Worm (Caenorhabditis elegans) whole organism, mixed stage, embryonic: ENCODE data around the gene vps-53.
A peak's percentile ranks its signal among the peaks of the same experiment; 100 is the strongest.

ENCODE experiments used
- M03D4.4 ChIP-seq: sonication (generic microtip); optimal IDR thresholded peaks from 2 replicates; lab custom pipeline; 2017; ENCODE audit warnings: mild to moderate bottlenecking, missing genetic modification characterization, missing compliant biosample characterization
- bed-3 ChIP-seq: fragments of 200-800 bp; sonication (Bioruptor generic); optimal IDR thresholded peaks from 3 replicates; lab custom pipeline; 2018; ENCODE audit warnings: mild to moderate bottlenecking, missing genetic modification characterization, moderate library complexity, missing compliant biosample characterization
- ceh-39 ChIP-seq: fragments of 150-350 bp; optimal IDR thresholded peaks from 2 replicates; lab custom pipeline; 2014; ENCODE audit warnings: missing biosample characterization, missing genetic modification characterization
- ceh-43 ChIP-seq: fragments of 200-800 bp; sonication (Bioruptor generic); optimal IDR thresholded peaks from 2 replicates; lab custom pipeline; 2018; ENCODE audit warnings: mild to moderate bottlenecking, missing genetic modification characterization, moderate library complexity, missing compliant biosample characterization
- ceh-83 ChIP-seq: fragments of 200-800 bp; sonication (Bioruptor generic); optimal IDR thresholded peaks from 2 replicates; lab custom pipeline; 2018; ENCODE audit warnings: mild to moderate bottlenecking, missing genetic modification characterization, missing compliant biosample characterization
- ces-1 ChIP-seq: fragments of 150-350 bp; optimal IDR thresholded peaks from 2 replicates; lab custom pipeline; 2014; ENCODE audit warnings: missing biosample characterization, missing genetic modification reagents, missing genetic modification characterization
- cnd-1 ChIP-seq: fragments of 200-800 bp; sonication (Bioruptor generic); optimal IDR thresholded peaks from 2 replicates; lab custom pipeline; 2018; ENCODE audit warnings: mild to moderate bottlenecking, missing genetic modification characterization, missing compliant biosample characterization
- drap-1 ChIP-seq: fragments of 200-800 bp; sonication (Bioruptor generic); optimal IDR thresholded peaks from 3 replicates; lab custom pipeline; 2018; ENCODE audit warnings: mild to moderate bottlenecking, missing genetic modification characterization, missing compliant biosample characterization
- elt-1 ChIP-seq: sonication (generic microtip); optimal IDR thresholded peaks from 2 replicates; lab custom pipeline; 2017; ENCODE audit warnings: missing genetic modification characterization, mild to moderate bottlenecking, missing compliant biosample characterization, antibody characterized with exemption, moderate library complexity, borderline replicate concordance; ENCODE audit not compliant: insufficient read depth
- elt-3 ChIP-seq: fragments of 150-350 bp; optimal IDR thresholded peaks from 2 replicates; lab custom pipeline; 2014; ENCODE audit warnings: missing biosample characterization, missing genetic modification characterization
- flh-1 ChIP-seq: fragments of 200-800 bp; sonication (Bioruptor generic); optimal IDR thresholded peaks from 2 replicates; lab custom pipeline; 2018; ENCODE audit warnings: mild to moderate bottlenecking, missing genetic modification characterization, moderate library complexity, missing compliant biosample characterization
- ham-2 ChIP-seq: fragments of 200-800 bp; sonication (Bioruptor generic); optimal IDR thresholded peaks from 2 replicates; lab custom pipeline; 2018; ENCODE audit warnings: mild to moderate bottlenecking, missing genetic modification characterization, missing compliant biosample characterization
- hlh-1 ChIP-seq: fragments of 150-350 bp; optimal IDR thresholded peaks from 2 replicates; lab custom pipeline; 2014; ENCODE audit warnings: missing biosample characterization, missing genetic modification reagents, missing genetic modification characterization
- lin-13 ChIP-seq: fragments of 150-350 bp; optimal IDR thresholded peaks from 2 replicates; lab custom pipeline; 2014; ENCODE audit warnings: missing biosample characterization, missing genetic modification characterization
- lin-32 ChIP-seq: fragments of 200-800 bp; sonication (Bioruptor generic); optimal IDR thresholded peaks from 2 replicates; lab custom pipeline; 2018; ENCODE audit warnings: mild to moderate bottlenecking, missing genetic modification characterization, missing compliant biosample characterization
- lsy-2 ChIP-seq: fragments of 150-350 bp; optimal IDR thresholded peaks from 2 replicates; lab custom pipeline; 2014; ENCODE audit warnings: missing biosample characterization, missing genetic modification characterization
- mab-5 ChIP-seq: fragments of 150-350 bp; optimal IDR thresholded peaks from 2 replicates; lab custom pipeline; 2014; ENCODE audit warnings: missing biosample characterization, missing genetic modification characterization
- mep-1 ChIP-seq: fragments of 150-350 bp; optimal IDR thresholded peaks from 2 replicates; lab custom pipeline; 2017; ENCODE audit warnings: missing biosample characterization, missing genetic modification reagents, missing genetic modification characterization, inconsistent platforms
- mls-2 ChIP-seq: sonication (generic microtip); optimal IDR thresholded peaks from 2 replicates; lab custom pipeline; 2016; ENCODE audit warnings: mild to moderate bottlenecking, missing genetic modification characterization, moderate library complexity, missing compliant biosample characterization
- nhr-12 ChIP-seq: fragments of 150-350 bp; optimal IDR thresholded peaks from 2 replicates; lab custom pipeline; 2014; ENCODE audit warnings: missing biosample characterization, missing genetic modification characterization
- nhr-2 ChIP-seq: fragments of 150-350 bp; optimal IDR thresholded peaks from 2 replicates; lab custom pipeline; 2014; ENCODE audit warnings: missing biosample characterization, missing genetic modification characterization
- nhr-237 ChIP-seq: fragments of 150-350 bp; optimal IDR thresholded peaks from 2 replicates; lab custom pipeline; 2014; ENCODE audit warnings: missing biosample characterization, missing genetic modification characterization
- nhr-76 ChIP-seq: sonication (generic microtip); optimal IDR thresholded peaks from 2 replicates; lab custom pipeline; 2017; ENCODE audit warnings: missing biosample characterization, missing genetic modification characterization
- pha-4 ChIP-seq: fragments of 150-350 bp; optimal IDR thresholded peaks from 2 replicates; lab custom pipeline; 2018; ENCODE audit warnings: missing biosample characterization, missing genetic modification reagents, missing genetic modification characterization
- sem-2 ChIP-seq: fragments of 200-800 bp; sonication (Bioruptor generic); optimal IDR thresholded peaks from 2 replicates; lab custom pipeline; 2018; ENCODE audit warnings: mild to moderate bottlenecking, missing genetic modification characterization, missing compliant biosample characterization
- snpc-4 ChIP-seq: fragments of 150-350 bp; optimal IDR thresholded peaks from 2 replicates; lab custom pipeline; 2014; ENCODE audit warnings: missing biosample characterization, missing genetic modification characterization
- sptf-1 ChIP-seq: sonication (generic microtip); optimal IDR thresholded peaks from 2 replicates; lab custom pipeline; 2017; ENCODE audit warnings: mild to moderate bottlenecking, missing genetic modification characterization, moderate library complexity, missing compliant biosample characterization
- unc-120 ChIP-seq: sonication (generic microtip); optimal IDR thresholded peaks from 2 replicates; lab custom pipeline; 2017; ENCODE audit warnings: missing genetic modification characterization, missing compliant biosample characterization; ENCODE audit not compliant: poor library complexity, severe bottlenecking
- unc-62 ChIP-seq: fragments of 150-350 bp; optimal IDR thresholded peaks from 2 replicates; lab custom pipeline; 2014; ENCODE audit warnings: missing biosample characterization, missing genetic modification reagents, missing genetic modification characterization
- zip-8 ChIP-seq: fragments of 150-350 bp; optimal IDR thresholded peaks from 2 replicates; lab custom pipeline; 2014; ENCODE audit warnings: missing biosample characterization, missing genetic modification characterization
- ztf-11 ChIP-seq: fragments of 150-350 bp; optimal IDR thresholded peaks from 2 replicates; lab custom pipeline; 2014; ENCODE audit warnings: missing biosample characterization, missing genetic modification characterization

Gene vps-53

ce11 chrIII:9783133-9783590 is 25.8 kb upstream of the vps-53 start:
- TF ChIP-seq elt-3 (tag; lab: Kevin White, UChicago) (no peak), M03D4.4 (no peak), sptf-1 (tag; lab: Kevin White, UChicago) (no peak), hlh-1 (tag; lab: Kevin White, UChicago) (no peak), ham-2 (GFP tag; lab: Kevin White, UChicago) (no peak), ceh-43 (GFP tag; lab: Kevin White, UChicago) (peak; percentile 12), ceh-83 (GFP tag; lab: Kevin White, UChicago) (no peak), drap-1 (GFP tag; lab: Kevin White, UChicago) (no peak), mls-2 (tag; lab: Kevin White, UChicago) (peak; percentile 40)
- TF ChIP-seq, all 35 proteins: peak for 2

- TF ChIP-seq M03D4.4 (no peak), bed-3 (GFP tag; lab: Kevin White, UChicago) (no peak), cnd-1 (tag; lab: Kevin White, UChicago) (no peak), lin-32 (GFP tag; lab: Kevin White, UChicago) (no peak), ces-1 (GFP tag; lab: Kevin White, UChicago) (no peak), nhr-76 (no peak), ztf-11 (no peak), mep-1 (no peak), lsy-2 (tag; lab: Kevin White, UChicago) (no peak), ceh-39 (tag; lab: Kevin White, UChicago) (no peak), zip-8 (tag; lab: Kevin White, UChicago) (no peak), nhr-2 (tag; lab: Kevin White, UChicago) (no peak), ceh-83 (GFP tag; lab: Kevin White, UChicago) (no peak), hlh-1 (tag; lab: Kevin White, UChicago) (no peak), drap-1 (GFP tag; lab: Kevin White, UChicago) (no peak), mls-2 (tag; lab: Kevin White, UChicago) (no peak)
Observed at ce11 chrIII:9782483-9783081, 25.3 kb upstream of the vps-53 start, which contains the start of gene R10E11.6. R10E11.6 (plus strand) TSS chrIII:9783006.

ce11 chrIII:9782011-9782436 is 24.7 kb upstream of the vps-53 start, which contains the start of gene vha-2:
vha-2 (plus strand) TSS chrIII:9782164.
- TF ChIP-seq lin-32 (GFP tag; lab: Kevin White, UChicago) (no peak), nhr-76 (no peak), elt-1 (no peak), snpc-4 (tag; lab: Kevin White, UChicago) (no peak), pha-4 (no peak), ham-2 (GFP tag; lab: Kevin White, UChicago) (no peak), mab-5 (tag; lab: Kevin White, UChicago) (no peak), M03D4.4 (no peak), unc-62 (GFP tag; lab: Kevin White, UChicago) (no peak), lsy-2 (tag; lab: Kevin White, UChicago) (no peak)

ce11 chrIII:9780665-9781304 is 23.5 kb upstream of the vps-53 start, which contains the start of gene vha-1:
vha-1 (plus strand) TSS chrIII:9781254.
- TF ChIP-seq mep-1 (peak; percentile 94), ham-2 (GFP tag; lab: Kevin White, UChicago) (no peak), unc-120 (tag; lab: Kevin White, UChicago) (peak; percentile 82), elt-1 (no peak), snpc-4 (tag; lab: Kevin White, UChicago) (no peak), M03D4.4 (peak; percentile 34), sptf-1 (tag; lab: Kevin White, UChicago) (no peak), mls-2 (tag; lab: Kevin White, UChicago) (no peak), elt-3 (tag; lab: Kevin White, UChicago) (no peak), ceh-39 (tag; lab: Kevin White, UChicago) (peak; percentile 86), pha-4 (peak; percentile 89), hlh-1 (tag; lab: Kevin White, UChicago) (peak; percentile 32), mab-5 (tag; lab: Kevin White, UChicago) (no peak), ces-1 (GFP tag; lab: Kevin White, UChicago) (peak; percentile 45), drap-1 (GFP tag; lab: Kevin White, UChicago) (peak; percentile 17), nhr-76 (no peak), nhr-237 (tag; lab: Kevin White, UChicago) (peak; percentile 81), unc-62 (GFP tag; lab: Kevin White, UChicago) (peak; percentile 60), flh-1 (GFP tag; lab: Kevin White, UChicago) (no peak), lsy-2 (tag; lab: Kevin White, UChicago) (peak; percentile 91), lin-32 (GFP tag; lab: Kevin White, UChicago) (no peak), nhr-2 (tag; lab: Kevin White, UChicago) (no peak), lin-13 (tag; lab: Kevin White, UChicago) (peak; percentile 85), nhr-12 (no peak), ceh-43 (GFP tag; lab: Kevin White, UChicago) (no peak), sem-2 (GFP tag; lab: Kevin White, UChicago) (no peak), bed-3 (GFP tag; lab: Kevin White, UChicago) (no peak), cnd-1 (tag; lab: Kevin White, UChicago) (no peak)
